Worm (Caenorhabditis elegans): Measurements from ENCODE around the gene cit-1.2.

- no peak for TF ChIP-seq tab-1 (GFP tag; IDR thresholded peaks at IDR 0.05)
- no peak for TF ChIP-seq flt-1 (GFP tag; IDR thresholded peaks at IDR 0.05)
- no peak for TF ChIP-seq ztf-29 (GFP tag; IDR thresholded peaks at IDR 0.05)
- TF ChIP-seq klf-2 (GFP tag; conservative IDR thresholded peaks at IDR 0.05), result no peak
- no peak for TF ChIP-seq T22C8.4 (GFP tag; IDR thresholded peaks at IDR 0.05)
- no peak for TF ChIP-seq med-1 (GFP tag; optimal IDR thresholded peaks at IDR 0.05; ENCODE audit: insufficient read depth)
- TF ChIP-seq ref-1 (GFP tag; conservative IDR thresholded peaks at IDR 0.05), result no peak
Measured at ce11 chrIII:7981233-7981632, 29.3 kb upstream of the cit-1.2 start.

Measured in whole organism, midembryonic.